Worm (Caenorhabditis elegans): ENCODE data around the gene C46F11.5.

DNA sequence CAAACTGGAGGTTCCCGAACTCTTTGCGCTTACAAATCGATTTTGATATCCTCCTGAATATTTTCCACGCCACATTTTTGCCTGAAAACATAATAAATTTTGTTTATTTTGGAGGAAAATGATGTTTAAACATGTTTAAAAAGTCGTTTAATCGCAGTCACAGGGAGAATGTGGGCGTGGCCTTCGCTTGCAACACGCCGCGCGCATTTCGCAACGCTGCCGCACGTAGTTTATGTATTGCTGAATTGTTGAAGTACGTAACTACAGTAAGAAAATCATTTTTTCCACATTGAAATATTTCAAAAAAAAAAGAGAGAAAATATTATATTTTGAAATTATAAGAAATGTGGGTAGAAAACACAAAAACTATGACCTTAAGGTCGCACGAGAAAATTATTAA is 6.8 kb upstream of the C46F11.5 start, which contains the start of gene C46F11.4:
- TF ChIP-seq flt-1 (GFP tag; IDR thresholded peaks at IDR 0.05) (peak; percentile 85), ceh-13 (GFP tag; optimal IDR thresholded peaks at IDR 0.05) (peak; percentile 86), ama-1 (optimal IDR thresholded peaks at IDR 0.05) (no peak)
